Worm (Caenorhabditis elegans): ENCODE results near the gene srw-31.

DNA sequence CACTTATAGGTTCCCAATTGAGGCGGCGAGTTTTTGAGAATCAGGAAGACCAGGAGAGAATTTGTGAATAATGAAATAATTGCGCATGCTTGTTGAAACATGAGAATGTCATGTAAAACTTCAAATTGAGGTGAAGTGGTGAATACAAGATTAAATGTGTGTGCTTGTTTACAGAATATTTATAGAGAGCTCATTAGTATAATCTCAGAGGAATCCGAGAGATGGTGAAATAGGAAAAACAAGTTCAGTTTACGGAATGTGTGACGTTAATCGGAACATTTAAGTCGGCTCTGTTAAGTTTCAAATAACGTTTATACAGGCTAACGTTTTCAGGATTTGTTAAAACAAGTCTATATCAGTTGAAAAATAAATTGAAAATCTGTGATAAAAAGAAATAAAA is 48.3 kb upstream of the srw-31 start, which contains the start of gene str-200:
- TF ChIP-seq bed-3 (GFP tag; optimal IDR thresholded peaks at IDR 0.05), result no peak
- TF ChIP-seq elt-3 (tag; optimal IDR thresholded peaks at IDR 0.05), result no peak
- no peak for TF ChIP-seq unc-62 (GFP tag; optimal IDR thresholded peaks at IDR 0.05)
- TF ChIP-seq mab-5 (tag; optimal IDR thresholded peaks at IDR 0.05), result no peak
- TF ChIP-seq nhr-76 (tag; optimal IDR thresholded peaks at IDR 0.05), result no peak
- no peak for TF ChIP-seq nhr-2 (tag; optimal IDR thresholded peaks at IDR 0.05)
- TF ChIP-seq ces-1 (GFP tag; optimal IDR thresholded peaks at IDR 0.05), result no peak
- no peak for TF ChIP-seq M03D4.4 (tag; optimal IDR thresholded peaks at IDR 0.05)
- no peak for TF ChIP-seq ceh-83 (GFP tag; optimal IDR thresholded peaks at IDR 0.05)
- no peak for TF ChIP-seq lin-13 (tag; optimal IDR thresholded peaks at IDR 0.05)
- no peak for TF ChIP-seq elt-1 (tag; optimal IDR thresholded peaks at IDR 0.05; ENCODE audit: borderline replicate concordance, insufficient read depth)
- TF ChIP-seq unc-120 (tag; optimal IDR thresholded peaks at IDR 0.05; ENCODE audit: poor library complexity, severe bottlenecking), result no peak

Data from whole organism, mixed stage, embryonic.